Worm (Caenorhabditis elegans) whole organism, late embryonic: ENCODE results near the gene aqp-2.

Source experiments
- C08G9.2 ChIP-seq: sonication (generic microtip); optimal IDR thresholded peaks from 2 replicates; lab custom pipeline; 2016; ENCODE audit warnings: mild to moderate bottlenecking, missing genetic modification characterization, moderate library complexity, missing compliant biosample characterization
- K09A11.1 ChIP-seq: sonication (generic microtip); optimal IDR thresholded peaks from 2 replicates; lab custom pipeline; 2017; ENCODE audit warnings: antibody characterized with exemption, mild to moderate bottlenecking, missing genetic modification characterization, missing compliant biosample characterization; ENCODE audit not compliant: insufficient read depth
- T23F11.4 ChIP-seq: fragments of 200-800 bp; sonication (Bioruptor generic); optimal IDR thresholded peaks from 2 replicates; lab custom pipeline; 2018; ENCODE audit warnings: mild to moderate bottlenecking, missing genetic modification characterization, missing compliant biosample characterization
- ama-1 ChIP-seq: fragments of 150-350 bp; optimal IDR thresholded peaks from 2 replicates; lab custom pipeline; 2014
- ceh-14 ChIP-seq: sonication (generic microtip); optimal IDR thresholded peaks from 2 replicates; lab custom pipeline; 2016; ENCODE audit warnings: missing genotype, missing genetic modification characterization, missing compliant biosample characterization
- ceh-19 ChIP-seq: fragments of 200-800 bp; sonication (Bioruptor generic); optimal IDR thresholded peaks from 2 replicates; lab custom pipeline; 2018; ENCODE audit warnings: mild to moderate bottlenecking, missing genetic modification characterization, missing compliant biosample characterization
- ceh-24 ChIP-seq: sonication (generic microtip); optimal IDR thresholded peaks from 2 replicates; lab custom pipeline; 2016; ENCODE audit warnings: mild to moderate bottlenecking, missing genetic modification characterization, missing compliant biosample characterization
- ceh-30 ChIP-seq: fragments of 150-350 bp; optimal IDR thresholded peaks from 2 replicates; lab custom pipeline; 2014; ENCODE audit warnings: missing biosample characterization, missing genetic modification characterization
- ceh-31 ChIP-seq: sonication (generic microtip); optimal IDR thresholded peaks from 2 replicates; lab custom pipeline; 2016; ENCODE audit warnings: missing genetic modification characterization, missing compliant biosample characterization
- ceh-34 ChIP-seq: sonication (generic microtip); optimal IDR thresholded peaks from 2 replicates; lab custom pipeline; 2016; ENCODE audit warnings: mild to moderate bottlenecking, missing genetic modification characterization, missing compliant biosample characterization
- ceh-45 ChIP-seq: fragments of 200-800 bp; sonication (Bioruptor generic); IDR thresholded peaks from 2 replicates; pipeline ENCODE4 v1.3.6; 2022; ENCODE audit warnings: missing genetic modification reagents, missing genetic modification characterization, missing compliant biosample characterization
- che-1 ChIP-seq: sonication (generic microtip); optimal IDR thresholded peaks from 2 replicates; lab custom pipeline; 2016; ENCODE audit warnings: mild to moderate bottlenecking, missing genetic modification characterization, missing compliant biosample characterization
- dve-1 ChIP-seq: sonication (generic microtip); optimal IDR thresholded peaks from 2 replicates; lab custom pipeline; 2017; ENCODE audit warnings: antibody characterized with exemption, mild to moderate bottlenecking, missing genetic modification characterization, missing compliant biosample characterization
- elt-4 ChIP-seq: sonication (generic microtip); optimal IDR thresholded peaks from 2 replicates; lab custom pipeline; 2016; ENCODE audit warnings: missing genetic modification characterization, missing compliant biosample characterization
- ets-4 ChIP-seq: sonication (generic microtip); optimal IDR thresholded peaks from 2 replicates; lab custom pipeline; 2016; ENCODE audit warnings: missing genetic modification characterization, missing compliant biosample characterization
- fkh-10 ChIP-seq: fragments of 150-350 bp; optimal IDR thresholded peaks from 2 replicates; lab custom pipeline; 2014; ENCODE audit warnings: missing biosample characterization, missing genetic modification reagents, missing genetic modification characterization
- fkh-6 ChIP-seq: sonication (generic microtip); optimal IDR thresholded peaks from 2 replicates; lab custom pipeline; 2016; ENCODE audit warnings: missing genetic modification characterization, missing compliant biosample characterization
- hlh-13 ChIP-seq: fragments of 200-800 bp; sonication (Bioruptor generic); optimal IDR thresholded peaks from 2 replicates; lab custom pipeline; 2018; ENCODE audit warnings: mild to moderate bottlenecking, missing genetic modification characterization, missing compliant biosample characterization
- hlh-15 ChIP-seq: sonication (generic microtip); optimal IDR thresholded peaks from 2 replicates; lab custom pipeline; 2016; ENCODE audit warnings: missing genetic modification characterization, missing compliant biosample characterization
- hlh-30 ChIP-seq: sonication (generic microtip); optimal IDR thresholded peaks from 2 replicates; lab custom pipeline; 2017; ENCODE audit warnings: antibody characterized with exemption, missing genetic modification characterization, missing compliant biosample characterization; ENCODE audit not compliant: insufficient read depth
- hlh-6 ChIP-seq: sonication (generic microtip); optimal IDR thresholded peaks from 2 replicates; lab custom pipeline; 2016; ENCODE audit warnings: missing genotype, missing genetic modification characterization, missing compliant biosample characterization
- lim-6 ChIP-seq: sonication (generic microtip); optimal IDR thresholded peaks from 2 replicates; lab custom pipeline; 2016; ENCODE audit warnings: missing genetic modification characterization, missing compliant biosample characterization
- madf-2 ChIP-seq: sonication (generic microtip); optimal IDR thresholded peaks from 2 replicates; lab custom pipeline; 2017; ENCODE audit warnings: missing genetic modification characterization, missing compliant biosample characterization
- mec-3 ChIP-seq: sonication (generic microtip); optimal IDR thresholded peaks from 2 replicates; lab custom pipeline; 2016; ENCODE audit warnings: borderline replicate concordance, missing genetic modification characterization, missing compliant biosample characterization
- nfya-1 ChIP-seq: sonication (generic microtip); optimal IDR thresholded peaks from 2 replicates; lab custom pipeline; 2017; ENCODE audit warnings: missing genetic modification characterization, mild to moderate bottlenecking, missing compliant biosample characterization, antibody characterized with exemption, moderate library complexity
- odd-2 ChIP-seq: sonication (generic microtip); optimal IDR thresholded peaks from 2 replicates; lab custom pipeline; 2017; ENCODE audit warnings: antibody characterized with exemption, mild to moderate bottlenecking, missing genetic modification characterization, missing compliant biosample characterization
- pat-9 ChIP-seq: fragments of 200-800 bp; sonication (Bioruptor generic); optimal IDR thresholded peaks from 2 replicates; lab custom pipeline; 2018; ENCODE audit warnings: mild to moderate bottlenecking, missing genetic modification characterization, moderate library complexity, missing compliant biosample characterization
- pax-1 ChIP-seq: fragments of 150-350 bp; optimal IDR thresholded peaks from 2 replicates; lab custom pipeline; 2014; ENCODE audit warnings: missing biosample characterization, missing genetic modification characterization
- pros-1 ChIP-seq: fragments of 150-350 bp; optimal IDR thresholded peaks from 2 replicates; lab custom pipeline; 2014; ENCODE audit warnings: missing biosample characterization, missing genetic modification reagents, missing genetic modification characterization
- rnt-1 ChIP-seq: sonication (generic microtip); optimal IDR thresholded peaks from 2 replicates; lab custom pipeline; 2016; ENCODE audit warnings: missing genetic modification characterization, missing compliant biosample characterization
- sdc-2 ChIP-seq: sonication (generic microtip); optimal IDR thresholded peaks from 2 replicates; lab custom pipeline; 2016; ENCODE audit warnings: missing genotype, missing genetic modification characterization, missing compliant biosample characterization
- sox-2 ChIP-seq: fragments of 200-800 bp; sonication (Bioruptor generic); IDR thresholded peaks from 2 replicates; pipeline ENCODE4 v1.3.6; 2022; ENCODE audit warnings: missing genetic modification reagents, missing genetic modification characterization, missing compliant biosample characterization
- sox-4 ChIP-seq: sonication (generic microtip); optimal IDR thresholded peaks from 2 replicates; lab custom pipeline; 2017; ENCODE audit warnings: mild to moderate bottlenecking, missing genetic modification characterization, inconsistent platforms, missing compliant biosample characterization
- syd-9 ChIP-seq: sonication (generic microtip); optimal IDR thresholded peaks from 2 replicates; lab custom pipeline; 2016; ENCODE audit warnings: mild to moderate bottlenecking, missing genetic modification characterization, moderate library complexity, missing compliant biosample characterization
- tbx-2 ChIP-seq: sonication (generic microtip); optimal IDR thresholded peaks from 2 replicates; lab custom pipeline; 2016; ENCODE audit warnings: missing genetic modification characterization, missing compliant biosample characterization
- ttx-3 ChIP-seq: sonication (generic microtip); optimal IDR thresholded peaks from 2 replicates; lab custom pipeline; 2016; ENCODE audit warnings: missing genetic modification reagents, missing genetic modification characterization, missing compliant biosample characterization
- unc-3 ChIP-seq, 2 experiments: fragments of 200-800 bp in 1 of 2; sonication (Bioruptor generic) in 1 of 2; sonication (generic microtip) in 1 of 2; conservative IDR thresholded peaks in 1 of 2; optimal IDR thresholded peaks in 1 of 2; 2 replicates each; pipeline versions ENCODE4 v1.3.6 to Lab custom; 2016 to 2022; ENCODE audit warnings: missing compliant biosample characterization in 2 of 2, missing genetic modification characterization in 2 of 2, missing genetic modification reagents in 1 of 2
- unc-42 ChIP-seq: sonication (generic microtip); optimal IDR thresholded peaks from 2 replicates; lab custom pipeline; 2016; ENCODE audit warnings: missing genotype, missing genetic modification characterization, missing compliant biosample characterization
- unc-55 ChIP-seq: sonication (generic microtip); optimal IDR thresholded peaks from 2 replicates; lab custom pipeline; 2017; ENCODE audit warnings: missing biosample characterization, missing genetic modification reagents, missing genetic modification characterization
- zip-5 ChIP-seq: sonication (generic microtip); optimal IDR thresholded peaks from 2 replicates; lab custom pipeline; 2016; ENCODE audit warnings: missing genetic modification characterization, missing compliant biosample characterization

Gene aqp-2

DNA sequence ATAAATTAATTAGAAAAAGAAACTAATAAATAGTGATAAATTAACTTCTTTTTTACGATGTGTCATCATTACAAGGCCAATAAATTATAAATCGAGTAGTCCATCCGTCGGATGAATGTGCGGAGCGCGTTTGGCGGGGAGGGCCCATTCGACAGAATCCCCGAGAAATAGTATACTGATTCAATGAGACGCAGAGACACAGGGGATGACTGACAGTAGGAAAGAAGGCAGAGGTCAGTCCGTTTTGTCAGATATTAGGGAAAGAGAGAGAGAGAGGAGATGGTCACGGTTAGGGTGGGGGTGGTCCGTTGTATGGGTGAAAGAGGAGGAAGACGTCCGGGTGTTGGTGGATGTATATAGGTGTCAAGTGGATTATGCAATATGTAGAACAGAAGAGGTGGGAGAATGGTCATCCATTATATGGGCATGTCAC, 46.8 kb upstream of the aqp-2 start (continued):
- TF ChIP-seq T23F11.4 (GFP tag; lab: Kevin White, UChicago) (no peak), elt-4 (tag; lab: Kevin White, UChicago) (no peak), ceh-30 (tag; lab: Kevin White, UChicago) (no peak), fkh-10 (no peak), pros-1 (no peak), sox-2 (GFP tag; lab: Robert Waterston, UW) (peak; percentile 12; the same call in 1 of the 2 replicates), ceh-31 (tag; lab: Kevin White, UChicago) (peak; percentile 63), che-1 (no peak), mec-3 (tag; lab: Kevin White, UChicago) (no peak), unc-3 (GFP tag; conservative IDR thresholded peaks at IDR 0.05; lab: Robert Waterston, UW) (no peak), unc-3 (tag; optimal IDR thresholded peaks at IDR 0.05; lab: Kevin White, UChicago) (no peak), tbx-2 (tag; lab: Kevin White, UChicago) (peak; percentile 90), fkh-6 (tag; lab: Kevin White, UChicago) (peak; percentile 6), ceh-14 (tag; lab: Kevin White, UChicago) (no peak), nfya-1 (tag; lab: Kevin White, UChicago) (peak; percentile 27), ceh-19 (no peak)

DNA sequence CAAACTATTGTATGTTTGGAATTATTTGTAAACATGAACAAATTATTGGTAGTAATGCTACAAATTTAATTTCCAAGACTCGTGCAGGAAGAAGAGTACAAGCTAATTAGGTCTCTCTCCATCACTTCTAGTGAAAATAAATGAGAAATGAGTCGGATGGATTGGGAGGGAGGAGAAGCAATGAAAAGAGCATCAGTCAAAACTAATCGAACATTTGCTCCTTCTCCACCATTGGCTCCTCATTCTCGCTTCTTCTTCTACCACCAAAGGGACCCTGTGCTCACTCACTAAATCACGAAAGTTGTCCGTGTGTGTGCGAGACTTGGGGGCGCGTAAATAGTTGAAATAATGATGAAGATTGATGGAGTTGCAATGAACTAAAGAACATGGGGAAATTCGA, 45.1 kb upstream of the aqp-2 start:
- TF ChIP-seq ama-1 (lab: Kevin White, UChicago), result no peak
- no peak for TF ChIP-seq elt-4 (tag; lab: Kevin White, UChicago)
- no peak for TF ChIP-seq pat-9 (tag; lab: Kevin White, UChicago)
- no peak for TF ChIP-seq fkh-10
- no peak for TF ChIP-seq C08G9.2
- TF ChIP-seq ceh-31 (tag; lab: Kevin White, UChicago), result peak; percentile 52
- TF ChIP-seq ttx-3 (tag; lab: Kevin White, UChicago), result no peak
- TF ChIP-seq T23F11.4 (GFP tag; lab: Kevin White, UChicago), result no peak
- TF ChIP-seq lim-6 (tag; lab: Kevin White, UChicago), result peak; percentile 0
- no peak for TF ChIP-seq pax-1
- no peak for TF ChIP-seq hlh-30 (tag; lab: Kevin White, UChicago)
- TF ChIP-seq ceh-45 (GFP tag; lab: Robert Waterston, UW), result no peak
- no peak for TF ChIP-seq ceh-34 (tag; lab: Kevin White, UChicago)
- no peak for TF ChIP-seq hlh-13 (GFP tag; lab: Kevin White, UChicago)
- TF ChIP-seq madf-2, result no peak
- TF ChIP-seq che-1, result no peak
- TF ChIP-seq ceh-30 (tag; lab: Kevin White, UChicago), result no peak
- TF ChIP-seq sox-4 (tag; lab: Kevin White, UChicago), result no peak
- TF ChIP-seq unc-42 (tag; lab: Kevin White, UChicago), result peak; percentile 94
- no peak for TF ChIP-seq ceh-24 (tag; lab: Kevin White, UChicago)
- peak; percentile 1 for TF ChIP-seq syd-9 (tag; lab: Kevin White, UChicago)
- TF ChIP-seq hlh-15 (tag; lab: Kevin White, UChicago), result no peak
- TF ChIP-seq unc-55 (GFP tag; lab: Kevin White, UChicago), result peak; percentile 91
- no peak for TF ChIP-seq zip-5 (tag; lab: Kevin White, UChicago)
- peak; percentile 56 for TF ChIP-seq rnt-1 (tag; lab: Kevin White, UChicago)
- TF ChIP-seq K09A11.1 (tag; lab: Kevin White, UChicago), result no peak
- TF ChIP-seq sox-2 (GFP tag; lab: Robert Waterston, UW), result no peak
- no peak for TF ChIP-seq ets-4 (tag; lab: Kevin White, UChicago)
- peak; percentile 66 for TF ChIP-seq ceh-14 (tag; lab: Kevin White, UChicago)
- no peak for TF ChIP-seq sdc-2
- peak; percentile 52 for TF ChIP-seq nfya-1 (tag; lab: Kevin White, UChicago)
- TF ChIP-seq dve-1 (tag; lab: Kevin White, UChicago), result no peak
- TF ChIP-seq mec-3 (tag; lab: Kevin White, UChicago), result no peak
- no peak for TF ChIP-seq odd-2 (tag; lab: Kevin White, UChicago)
- TF ChIP-seq hlh-6 (tag; lab: Kevin White, UChicago), result no peak
